Fruit fly (Drosophila melanogaster): ENCODE data around the gene Rcd7.

The Rcd7 gene

dm6 chr3L:19575650-19576049, 30.7 kb downstream of the Rcd7 start (continued):
- TF ChIP-seq CG9609 (GFP tag; optimal IDR thresholded peaks at IDR 0.05), result no peak
- peak; percentile 1 for TF ChIP-seq slp2 (GFP tag; optimal IDR thresholded peaks at IDR 0.05)
- TF ChIP-seq Opbp (GFP tag; IDR thresholded peaks at IDR 0.05; ENCODE audit: partially characterized antibody), result no peak
- peak; percentile 29 for TF ChIP-seq shn (GFP tag; optimal IDR thresholded peaks at IDR 0.05)
- TF ChIP-seq CG8290 (GFP tag; optimal IDR thresholded peaks at IDR 0.05), result peak; percentile 4
- TF ChIP-seq CG8290 (tag; optimal IDR thresholded peaks at IDR 0.05), result peak in 1 of 2 experiments; percentile 59
- TF ChIP-seq Ada2b (GFP tag; IDR thresholded peaks at IDR 0.05), result 0 out of 2 replicates have a peak, but pooled peaks have one; percentile 7
- TF ChIP-seq ATbp (GFP tag; optimal IDR thresholded peaks at IDR 0.05), result peak; percentile 81
- TF ChIP-seq TFAM (GFP tag; optimal IDR thresholded peaks at IDR 0.05), result no peak
- peak; percentile 68 for TF ChIP-seq CG3407 (GFP tag; optimal IDR thresholded peaks at IDR 0.05)
- TF ChIP-seq sima (GFP tag; optimal IDR thresholded peaks at IDR 0.05), result no peak
- no peak for TF ChIP-seq CG11696 (GFP tag; IDR thresholded peaks at IDR 0.05)
- peak; percentile 40 for TF ChIP-seq cg (GFP tag; optimal IDR thresholded peaks at IDR 0.05)
- TF ChIP-seq CG9727 (GFP tag; optimal IDR thresholded peaks at IDR 0.05), result peak; percentile 24
- no peak for TF ChIP-seq ttk (GFP tag; IDR thresholded peaks at IDR 0.05)
- peak; percentile 74 for TF ChIP-seq CG15601 (tag; optimal IDR thresholded peaks at IDR 0.05)
- 0 out of 3 replicates have a peak, but pooled peaks have one; percentile 38 for TF ChIP-seq CG11695 (GFP tag; IDR thresholded peaks at IDR 0.05)
- TF ChIP-seq ara (GFP tag; IDR thresholded peaks at IDR 0.05), result peak; percentile 42; the same call in 1 of the 2 replicates
- TF ChIP-seq CG11085 (GFP tag; IDR thresholded peaks at IDR 0.05), result no peak
- TF ChIP-seq ken (GFP tag; IDR thresholded peaks at IDR 0.05), result no peak
- TF ChIP-seq twi (tag; optimal IDR thresholded peaks at IDR 0.05), result peak; percentile 60
- peak; percentile 50 for TF ChIP-seq gem (tag; optimal IDR thresholded peaks at IDR 0.05)
- 0 out of 2 replicates have a peak, but pooled peaks have one; percentile 10 for TF ChIP-seq bowl (GFP tag; IDR thresholded peaks at IDR 0.05)
- peak; percentile 57 for TF ChIP-seq CG10209 (GFP tag; optimal IDR thresholded peaks at IDR 0.05)
- TF ChIP-seq Stat92E (GFP tag; optimal IDR thresholded peaks at IDR 0.05), result peak in 1 of 3 experiments; percentile 11
- peak; percentile 56 for TF ChIP-seq Side (GFP tag; optimal IDR thresholded peaks at IDR 0.05)
- no peak for TF ChIP-seq chn (GFP tag; optimal IDR thresholded peaks at IDR 0.05)
- TF ChIP-seq gsb-n (tag; optimal IDR thresholded peaks at IDR 0.05), result peak; percentile 77
- peak; percentile 36 for TF ChIP-seq CG11504 (tag; optimal IDR thresholded peaks at IDR 0.05)
- peak; percentile 65 for TF ChIP-seq odd (GFP tag; optimal IDR thresholded peaks at IDR 0.05)
- no peak for TF ChIP-seq Spps (tag; optimal IDR thresholded peaks at IDR 0.05)
- TF ChIP-seq seq (GFP tag; IDR thresholded peaks at IDR 0.05), result no peak
- no peak for TF ChIP-seq CG9876 (GFP tag; optimal IDR thresholded peaks at IDR 0.05)
- TF ChIP-seq Camta (GFP tag; optimal IDR thresholded peaks at IDR 0.05), result peak; percentile 17
- peak; percentile 39 for TF ChIP-seq Blimp-1 (GFP tag; optimal IDR thresholded peaks at IDR 0.05)
- TF ChIP-seq CG1603 (tag; optimal IDR thresholded peaks at IDR 0.05), result peak; percentile 73
- TF ChIP-seq BtbVII (GFP tag; optimal IDR thresholded peaks at IDR 0.05), result peak; percentile 4
- no peak for TF ChIP-seq CG6272 (GFP tag; IDR thresholded peaks at IDR 0.05)

- TF ChIP-seq Ets65A (GFP tag) (peak; percentile 16), tx (GFP tag; optimal IDR thresholded peaks at IDR 0.05) (no peak), nmo (GFP tag; optimal IDR thresholded peaks at IDR 0.05) (no peak), lbe (GFP tag; optimal IDR thresholded peaks at IDR 0.05) (no peak), ac (GFP tag; optimal IDR thresholded peaks at IDR 0.05) (no peak), HmgD (GFP tag; optimal IDR thresholded peaks at IDR 0.05) (no peak), CG12104 (GFP tag; optimal IDR thresholded peaks at IDR 0.05) (no peak), amos (GFP tag; IDR thresholded peaks at IDR 0.05; ENCODE audit: partially characterized antibody) (no peak), Hr51 (GFP tag; optimal IDR thresholded peaks at IDR 0.05) (no peak), CG13424 (tag; optimal IDR thresholded peaks at IDR 0.05) (no peak), gsb-n (tag; optimal IDR thresholded peaks at IDR 0.05) (no peak), CG4282 (GFP tag; optimal IDR thresholded peaks at IDR 0.05) (no peak), CG8281 (tag; optimal IDR thresholded peaks at IDR 0.05) (peak; percentile 98)
These were observed 34.4 kb downstream of the Rcd7 start for dm6 chr3L:19579346-19579745.

Measured in whole organism, embryonic.